Worm (Caenorhabditis elegans) whole organism, L4 larva: ENCODE results near the gene alh-11.

Experiments used
- D1046.2 ChIP-seq: fragments of 200-800 bp; sonication (Bioruptor generic); IDR thresholded peaks from 2 replicates; pipeline ENCODE4 v1.3.6; 2022; ENCODE audit warnings: missing genetic modification characterization, missing compliant biosample characterization
- R02D3.7 ChIP-seq: fragments of 150-350 bp; sonication (generic microtip); optimal IDR thresholded peaks from 3 replicates; lab custom pipeline; 2014; ENCODE audit warnings: missing biosample characterization, missing genetic modification characterization
- T20F7.1 ChIP-seq: fragments of 200-800 bp; sonication (Bioruptor generic); optimal IDR thresholded peaks from 2 replicates; lab custom pipeline; 2018; ENCODE audit warnings: mild to moderate bottlenecking, missing genetic modification characterization, missing compliant biosample characterization
- aha-1 ChIP-seq: fragments of 150-350 bp; peaks from one replicate; lab custom pipeline; 2014; ENCODE audit warnings: missing biosample characterization, missing genetic modification characterization
- arid-1 ChIP-seq: fragments of 200-800 bp; sonication (Bioruptor generic); conservative IDR thresholded peaks from 2 replicates; pipeline ENCODE4 v1.3.6; 2022; ENCODE audit warnings: missing genetic modification reagents, missing genetic modification characterization, missing compliant biosample characterization
- attf-4 ChIP-seq: sonication (generic microtip); optimal IDR thresholded peaks from 3 replicates; lab custom pipeline; 2017; ENCODE audit warnings: missing biosample characterization, missing genetic modification characterization
- ceh-32 ChIP-seq: sonication (generic microtip); optimal IDR thresholded peaks from 2 replicates; lab custom pipeline; 2016; ENCODE audit warnings: mild to moderate bottlenecking, missing genetic modification characterization, missing compliant biosample characterization; ENCODE audit not compliant: poor library complexity
- ceh-82 ChIP-seq: sonication (generic microtip); optimal IDR thresholded peaks from 2 replicates; lab custom pipeline; 2017; ENCODE audit warnings: missing biosample characterization, missing genetic modification characterization
- cey-2 ChIP-seq: sonication (generic microtip); optimal IDR thresholded peaks from 3 replicates; lab custom pipeline; 2017; ENCODE audit warnings: missing genetic modification characterization, mild to moderate bottlenecking, missing compliant biosample characterization, antibody characterized with exemption, borderline replicate concordance; ENCODE audit not compliant: insufficient read depth
- daf-8 ChIP-seq: fragments of 200-800 bp; sonication (Bioruptor generic); IDR thresholded peaks from 2 replicates; pipeline ENCODE4 v1.3.6; 2022; ENCODE audit warnings: missing genetic modification characterization, missing compliant biosample characterization
- dmd-8 ChIP-seq: fragments of 200-800 bp; sonication (Bioruptor generic); IDR thresholded peaks from 2 replicates; pipeline ENCODE4 v1.3.6; 2022; ENCODE audit warnings: missing genetic modification characterization, missing compliant biosample characterization
- dmd-9 ChIP-seq: fragments of 200-800 bp; sonication (Bioruptor generic); IDR thresholded peaks from 2 replicates; pipeline ENCODE4 v1.3.6; 2022; ENCODE audit warnings: missing genetic modification reagents, missing genetic modification characterization, missing compliant biosample characterization
- dpl-1 ChIP-seq: fragments of 150-350 bp; optimal IDR thresholded peaks from 2 replicates; lab custom pipeline; 2014; ENCODE audit warnings: missing biosample characterization, missing genetic modification reagents, missing genetic modification characterization
- egl-27 ChIP-seq: sonication (generic microtip); optimal IDR thresholded peaks from 3 replicates; lab custom pipeline; 2017; ENCODE audit warnings: missing biosample characterization, missing genetic modification reagents, missing genetic modification characterization
- fkh-10 ChIP-seq: fragments of 150-350 bp; optimal IDR thresholded peaks from 2 replicates; lab custom pipeline; 2014; ENCODE audit warnings: missing biosample characterization, missing genetic modification reagents, missing genetic modification characterization
- hlh-30 ChIP-seq: sonication (generic microtip); optimal IDR thresholded peaks from 2 replicates; lab custom pipeline; 2017; ENCODE audit warnings: antibody characterized with exemption, mild to moderate bottlenecking, missing genetic modification characterization, missing compliant biosample characterization; ENCODE audit not compliant: insufficient read depth
- hmg-1.1 ChIP-seq: fragments of 200-800 bp; sonication (Bioruptor generic); IDR thresholded peaks from 2 replicates; pipeline ENCODE4 v1.3.6; 2022; ENCODE audit warnings: missing genetic modification reagents, missing genetic modification characterization, missing compliant biosample characterization
- lin-13 ChIP-seq: fragments of 150-350 bp; optimal IDR thresholded peaks from 2 replicates; lab custom pipeline; 2014; ENCODE audit warnings: missing biosample characterization, missing genetic modification reagents, missing genetic modification characterization
- lin-38 ChIP-seq: fragments of 200-800 bp; sonication (Bioruptor generic); IDR thresholded peaks from 2 replicates; pipeline ENCODE4 v1.3.6; 2022; ENCODE audit warnings: missing genetic modification reagents, missing genetic modification characterization, missing compliant biosample characterization
- lin-39 ChIP-seq: fragments of 150-350 bp; optimal IDR thresholded peaks from 2 replicates; lab custom pipeline; 2014; ENCODE audit warnings: missing biosample characterization, missing genetic modification reagents, missing genetic modification characterization
- lsy-2 ChIP-seq, 2 experiments: fragments of 150-350 bp in 1 of 2; sonication (generic microtip) in 1 of 2; optimal IDR thresholded peaks; 2 replicates each; lab custom pipeline; 2014 to 2017; ENCODE audit warnings: missing biosample characterization in 2 of 2, missing genetic modification characterization in 2 of 2
- madf-9 ChIP-seq: fragments of 200-800 bp; sonication (Bioruptor generic); conservative IDR thresholded peaks from 2 replicates; pipeline ENCODE4 v1.3.6; 2022; ENCODE audit warnings: missing genetic modification reagents, missing genetic modification characterization, missing compliant biosample characterization
- mdl-1 ChIP-seq, 2 experiments: fragments of 150-350 bp in 1 of 2; sonication (generic microtip) in 1 of 2; optimal IDR thresholded peaks; 2 replicates each; lab custom pipeline; 2014 to 2017; ENCODE audit warnings: missing biosample characterization in 2 of 2, missing genetic modification characterization in 2 of 2
- mes-2 ChIP-seq: sonication (generic microtip); optimal IDR thresholded peaks from 2 replicates; lab custom pipeline; 2016; ENCODE audit warnings: missing genotype, mild to moderate bottlenecking, missing genetic modification characterization, missing compliant biosample characterization; ENCODE audit not compliant: poor library complexity, severe bottlenecking
- mxl-2 ChIP-seq: fragments of 200-800 bp; sonication (Bioruptor generic); conservative IDR thresholded peaks from 2 replicates; pipeline ENCODE4 v1.3.6; 2022; ENCODE audit warnings: missing genetic modification reagents, missing genetic modification characterization, missing compliant biosample characterization
- nhr-10 ChIP-seq: fragments of 150-350 bp; optimal IDR thresholded peaks from 2 replicates; lab custom pipeline; 2014; ENCODE audit warnings: missing biosample characterization, missing genetic modification characterization
- nhr-11 ChIP-seq: fragments of 150-350 bp; optimal IDR thresholded peaks from 2 replicates; lab custom pipeline; 2014; ENCODE audit warnings: missing biosample characterization, missing genetic modification characterization
- nhr-111 ChIP-seq: fragments of 200-800 bp; sonication (Bioruptor generic); optimal IDR thresholded peaks from 2 replicates; lab custom pipeline; 2018; ENCODE audit warnings: mild to moderate bottlenecking, missing genetic modification characterization, missing compliant biosample characterization
- nhr-25 ChIP-seq: sonication (generic microtip); optimal IDR thresholded peaks from 2 replicates; lab custom pipeline; 2017; ENCODE audit warnings: missing genetic modification characterization, mild to moderate bottlenecking, missing compliant biosample characterization, antibody characterized with exemption, moderate library complexity, borderline replicate concordance; ENCODE audit not compliant: insufficient read depth
- nhr-28 ChIP-seq: fragments of 150-350 bp; optimal IDR thresholded peaks from 2 replicates; lab custom pipeline; 2014; ENCODE audit warnings: missing biosample characterization, missing genetic modification characterization
- nhr-6 ChIP-seq: fragments of 150-350 bp; optimal IDR thresholded peaks from 2 replicates; lab custom pipeline; 2014; ENCODE audit warnings: missing biosample characterization, missing genetic modification characterization
- nhr-77 ChIP-seq: fragments of 150-350 bp; optimal IDR thresholded peaks from 2 replicates; lab custom pipeline; 2014; ENCODE audit warnings: missing biosample characterization, missing genetic modification characterization
- set-16 ChIP-seq: fragments of 200-800 bp; sonication (Bioruptor generic); IDR thresholded peaks from 2 replicates; pipeline ENCODE4 v1.3.6; 2022; ENCODE audit warnings: missing genetic modification reagents, missing genetic modification characterization, missing compliant biosample characterization
- skn-1 ChIP-seq: fragments of 150-350 bp; optimal IDR thresholded peaks from 2 replicates; lab custom pipeline; 2014; ENCODE audit warnings: missing biosample characterization, missing genetic modification characterization
- snpc-1.2 ChIP-seq: fragments of 200-800 bp; sonication (Bioruptor generic); IDR thresholded peaks from 2 replicates; pipeline ENCODE4 v1.3.6; 2022; ENCODE audit warnings: missing genetic modification reagents, missing genetic modification characterization, missing compliant biosample characterization
- spr-3 ChIP-seq: fragments of 200-800 bp; sonication (Bioruptor generic); optimal IDR thresholded peaks from 2 replicates; lab custom pipeline; 2018; ENCODE audit warnings: mild to moderate bottlenecking, missing genetic modification characterization, missing compliant biosample characterization
- unc-62 ChIP-seq, 3 experiments: fragments of 150-350 bp in 1 of 3; sonication (generic microtip); optimal IDR thresholded peaks in 2 of 3; peaks in 1 of 3; 1 replicate in 1 of 3; 2 replicates in 2 of 3; lab custom pipeline; 2014 to 2017; ENCODE audit warnings: missing biosample characterization in 3 of 3, missing genetic modification characterization in 3 of 3, missing genetic modification reagents in 3 of 3, missing genotype in 1 of 3
- zfp-2 ChIP-seq: sonication (generic microtip); optimal IDR thresholded peaks from 2 replicates; lab custom pipeline; 2016; ENCODE audit warnings: mild to moderate bottlenecking, missing genetic modification characterization, missing compliant biosample characterization
- zfp-3 ChIP-seq: fragments of 200-800 bp; sonication (Bioruptor generic); conservative IDR thresholded peaks from 2 replicates; pipeline ENCODE4 v1.3.6; 2022; ENCODE audit warnings: missing genetic modification reagents, missing genetic modification characterization, missing compliant biosample characterization
- ztf-7 ChIP-seq: fragments of 150-350 bp; optimal IDR thresholded peaks from 2 replicates; lab custom pipeline; 2014; ENCODE audit warnings: missing biosample characterization, missing genetic modification characterization

The alh-11 gene

DNA sequence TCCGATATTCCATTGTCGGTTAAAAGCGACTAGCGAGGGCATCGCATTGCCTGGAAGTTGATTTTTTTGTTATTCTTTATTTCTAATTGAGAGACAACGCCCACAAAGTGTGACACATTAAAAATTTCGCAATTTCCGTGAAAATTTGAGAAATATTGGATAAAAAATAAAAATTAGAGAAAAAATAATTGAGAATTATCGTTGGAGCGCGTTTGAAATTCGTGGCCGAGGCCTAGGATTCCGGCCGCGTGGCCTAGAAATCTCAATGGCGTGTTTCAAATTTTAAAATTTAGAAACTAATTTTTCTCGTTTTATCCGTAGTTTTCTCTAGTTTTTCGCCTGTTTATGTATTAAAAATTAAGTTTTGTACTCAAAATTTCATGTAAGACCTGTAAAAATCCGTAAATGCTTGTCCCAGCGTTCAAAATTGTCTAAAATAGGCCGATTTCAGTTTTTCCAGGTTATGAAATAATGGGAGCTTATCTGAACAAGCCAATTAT, 4.6 kb upstream of the alh-11 start, which contains the start of the genes dagl-2 and ppm-1.G (continued):
- TF ChIP-seq dpl-1 (GFP tag; lab: Kevin White, UChicago) = peak; percentile 72
- no peak for TF ChIP-seq nhr-10 (tag; lab: Kevin White, UChicago)
- no peak for TF ChIP-seq egl-27 (tag; lab: Kevin White, UChicago)
- peak; percentile 10 for TF ChIP-seq nhr-28 (tag; lab: Kevin White, UChicago)
- TF ChIP-seq dmd-9 = 0 out of 2 replicates have a peak, but pooled peaks have one; percentile 29
- no peak for TF ChIP-seq nhr-111 (GFP tag; lab: Kevin White, UChicago)
- TF ChIP-seq ceh-32 (tag; lab: Kevin White, UChicago) = no peak
- TF ChIP-seq arid-1 = no peak

DNA sequence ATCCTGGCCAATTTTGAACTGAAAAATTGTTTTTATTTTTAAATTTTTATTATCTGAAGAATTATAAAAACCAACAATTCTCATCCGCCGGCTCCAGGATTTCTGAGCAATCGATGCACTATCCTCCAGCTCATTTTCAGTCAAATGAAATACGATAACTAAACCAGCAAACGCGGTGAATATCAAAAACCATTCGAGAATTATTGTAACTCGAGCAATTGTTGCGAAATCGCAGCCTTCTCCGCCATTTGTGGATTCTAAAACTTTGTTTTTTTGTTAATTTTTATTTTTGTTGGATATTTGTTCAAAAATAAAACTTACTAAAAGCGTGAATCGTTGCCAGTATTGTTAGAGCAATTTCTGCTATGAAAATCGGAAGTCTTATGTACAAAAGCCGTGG, 3.8 kb upstream of the alh-11 start:
- TF ChIP-seq lin-38 (GFP tag; lab: Robert Waterston, UW) (peak; percentile 14; the same call in 1 of the 2 replicates), hmg-1.1 (GFP tag; lab: Robert Waterston, UW) (no peak), T20F7.1 (no peak), zfp-3 (no peak), snpc-1.2 (GFP tag; lab: Robert Waterston, UW) (no peak), D1046.2 (GFP tag; lab: Robert Waterston, UW) (no peak), aha-1 (tag; lab: Kevin White, UChicago) (peak; percentile 51), ztf-7 (tag; lab: Kevin White, UChicago) (no peak), set-16 (GFP tag; lab: Robert Waterston, UW) (no peak)

DNA sequence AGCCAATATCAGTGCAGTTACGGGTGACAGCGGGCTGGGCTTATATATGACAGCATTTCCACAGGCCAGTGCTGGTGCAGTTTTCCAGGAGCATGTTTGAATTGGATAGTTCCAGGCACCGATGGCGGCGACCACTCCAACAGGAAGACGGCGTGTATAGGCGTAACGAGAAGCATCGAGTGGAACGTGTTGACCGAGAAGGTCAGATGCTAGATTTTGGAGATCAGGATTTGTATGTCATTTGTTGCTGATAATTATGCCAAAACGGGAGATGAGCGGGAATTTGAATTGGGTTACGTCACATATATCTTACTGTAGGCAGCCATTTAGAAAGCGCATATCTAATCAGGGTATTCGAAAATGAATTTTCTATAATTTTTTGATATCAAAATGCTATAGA, 3.2 kb downstream of the alh-11 start:
- no peak for TF ChIP-seq nhr-77 (tag; lab: Kevin White, UChicago)
- TF ChIP-seq aha-1 (tag; lab: Kevin White, UChicago) = peak; percentile 55
- TF ChIP-seq hlh-30 (tag; lab: Kevin White, UChicago) = no peak

DNA sequence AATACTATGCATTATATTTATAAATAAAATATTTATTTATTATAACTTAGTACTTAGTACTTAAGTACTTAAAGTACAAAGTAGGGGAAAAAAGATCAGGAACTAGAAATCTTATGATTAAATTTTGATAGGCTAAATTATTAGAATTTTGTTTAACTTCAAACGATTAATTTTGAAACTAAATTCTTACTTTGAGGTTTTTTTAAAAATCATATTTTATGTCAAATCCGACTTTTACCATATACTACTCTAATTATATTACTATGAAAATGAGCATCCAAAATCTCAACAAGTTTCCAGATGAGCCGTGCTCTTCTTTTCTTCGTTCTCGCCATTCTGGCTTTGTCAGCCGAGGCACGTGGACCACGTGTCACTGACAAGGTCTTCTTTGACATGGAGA, 5.6 kb downstream of the alh-11 start, which contains the start of gene cyn-6:
Gene cyn-6 (plus strand): TSS at position 301 of the 400 bp plus-strand sequence.
- TF ChIP-seq cey-2 (tag; lab: Kevin White, UChicago) = no peak
- no peak for TF ChIP-seq ceh-82 (tag; lab: Kevin White, UChicago)
- TF ChIP-seq nhr-11 = no peak
- TF ChIP-seq nhr-111 (GFP tag; lab: Kevin White, UChicago) = no peak
- no peak for TF ChIP-seq lin-39 (tag; lab: Kevin White, UChicago)
- TF ChIP-seq arid-1 = no peak
- TF ChIP-seq madf-9 = no peak
- no peak for TF ChIP-seq lin-13
- no peak for TF ChIP-seq spr-3 (GFP tag; lab: Kevin White, UChicago)
- TF ChIP-seq, all 104 proteins: peak for 0

DNA sequence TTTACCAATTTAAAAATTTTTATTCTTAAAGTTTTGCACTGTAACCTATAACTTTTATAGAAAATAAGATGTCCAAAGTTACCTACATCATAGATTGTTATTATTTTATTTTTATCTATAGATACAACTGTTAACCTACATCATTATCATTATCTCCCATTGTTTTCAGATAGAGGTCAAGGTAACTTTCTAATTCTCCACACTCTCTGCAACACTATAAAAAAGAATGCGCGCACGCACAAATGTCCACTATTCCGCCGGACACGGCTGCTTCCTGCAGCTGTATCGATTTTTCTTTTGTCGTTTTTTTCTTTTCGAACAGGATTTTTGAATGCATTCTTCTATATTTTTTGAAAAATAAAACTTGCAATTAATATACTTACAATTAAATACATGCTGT, 6.0 kb downstream of the alh-11 start:
- TF ChIP-seq dmd-8 (GFP tag; lab: Robert Waterston, UW) (no peak), lin-38 (GFP tag; lab: Robert Waterston, UW) (no peak), daf-8 (GFP tag; lab: Robert Waterston, UW) (no peak), lsy-2 (tag; optimal IDR thresholded peaks at IDR 0.05; lab: Kevin White, UChicago) (peak in 1 of 2 experiments; percentile 9), nhr-28 (tag; lab: Kevin White, UChicago) (peak; percentile 22), hlh-30 (tag; lab: Kevin White, UChicago) (peak; percentile 2), mdl-1 (tag; optimal IDR thresholded peaks at IDR 0.05; lab: Kevin White, UChicago) (peak in 1 of 2 experiments; percentile 17)

DNA sequence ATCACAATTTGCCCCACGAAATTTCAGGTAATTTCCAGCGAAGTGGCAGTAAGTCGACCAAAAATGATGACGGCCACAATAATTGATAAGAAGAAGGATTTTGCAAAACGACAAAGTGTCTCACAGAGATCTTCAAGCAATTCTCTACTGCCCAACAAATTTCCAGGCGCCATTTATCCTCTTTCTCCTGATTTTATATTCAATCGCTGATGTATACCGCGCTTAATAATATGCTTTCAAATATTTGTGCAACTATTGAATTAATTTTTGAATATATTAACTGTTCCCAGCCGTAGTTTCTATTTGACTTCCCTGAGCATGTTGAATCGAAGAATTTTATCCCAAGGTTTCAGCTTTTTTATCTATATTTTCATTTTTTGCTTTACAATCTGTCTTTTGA, 7.7 kb downstream of the alh-11 start, which contains the start of gene tpst-2:
Gene tpst-2 (plus strand): TSS at position 301 of the 400 bp plus-strand sequence.
- TF ChIP-seq zfp-2 (tag; lab: Kevin White, UChicago) (no peak), unc-62 (GFP tag; optimal IDR thresholded peaks at IDR 0.05 in 1 of 2; lab: Kevin White, UChicago) (no peak), unc-62 (tag; optimal IDR thresholded peaks at IDR 0.05; lab: Kevin White, UChicago) (no peak), mes-2 (tag; lab: Kevin White, UChicago) (no peak), nhr-25 (tag; lab: Kevin White, UChicago) (no peak), dpl-1 (GFP tag; lab: Kevin White, UChicago) (no peak), attf-4 (no peak), fkh-10 (GFP tag; lab: Kevin White, UChicago) (no peak), nhr-77 (tag; lab: Kevin White, UChicago) (no peak), nhr-10 (tag; lab: Kevin White, UChicago) (no peak), R02D3.7 (tag; lab: Kevin White, UChicago) (no peak), skn-1 (tag; lab: Kevin White, UChicago) (no peak), nhr-6 (tag; lab: Kevin White, UChicago) (no peak), mxl-2 (GFP tag; lab: Robert Waterston, UW) (no peak)
